ENCODE assay signal across 2 worm cellular contexts in genomic region chrII:6178743-6179129, ce11.
TF ChIP-seq lines count a peak whose summit lies in the region.

No protein-coding gene starts in this region.

TF ChIP-seq in whole organism, L3 larva, 47 proteins besides CTCF, POLR2A, EP300 and RAD21:
- TF ChIP-seq pha-4 (tag; optimal IDR thresholded peaks at IDR 0.05; lab: Kevin White, UChicago) (peak; percentile 83), ZK546.5 (tag; optimal IDR thresholded peaks at IDR 0.05; lab: Kevin White, UChicago) (no peak)

TF ChIP-seq in whole organism, L4 larva, 104 proteins besides CTCF, POLR2A, EP300 and RAD21:
- TF ChIP-seq daf-16 (GFP tag; optimal IDR thresholded peaks at IDR 0.05; lab: Kevin White, UChicago) (no peak), daf-16 (tag; optimal IDR thresholded peaks at IDR 0.05; lab: Kevin White, UChicago) (peak; percentile 10), zag-1 (tag; optimal IDR thresholded peaks at IDR 0.05; lab: Kevin White, UChicago) (no peak), aha-1 (tag; lab: Kevin White, UChicago) (peak; percentile 84)

Comparison
In these comparisons a context has a peak if more than half of its experiments do, and no peak if none do; other contexts are left out.
1. Of the 28 proteins assayed by ChIP-seq in both whole organism, L4 larva and whole organism, L3 larva: peak only in whole organism, L4 larva: none; only in whole organism, L3 larva: pha-4; in both: none; in neither: 27.